Fruit fly (Drosophila melanogaster) whole organism, embryonic: ENCODE results near the gene DAAM.

ENCODE experiments used
- Ada2b ChIP-seq: fragments of 200-800 bp; sonication (Bioruptor generic); IDR thresholded peaks from 2 replicates; pipeline ENCODE4 v1.3.6; 2022; ENCODE audit warnings: missing biosample characterization, missing genetic modification characterization
- Atf3 ChIP-seq: fragments of 200-800 bp; sonication (Bioruptor generic); optimal IDR thresholded peaks from 3 replicates; lab custom pipeline; 2016; ENCODE audit warnings: missing biosample characterization, missing genetic modification characterization
- Atf6 ChIP-seq: fragments of 200-800 bp; sonication (Bioruptor generic); IDR thresholded peaks from 2 replicates; pipeline ENCODE4 v1.3.6; 2022; ENCODE audit warnings: missing biosample characterization, missing genetic modification characterization
- Blimp-1 ChIP-seq: fragments of 200-800 bp; sonication (Bioruptor generic); optimal IDR thresholded peaks from 3 replicates; lab custom pipeline; 2018; ENCODE audit warnings: missing biosample characterization, missing genetic modification characterization, mild to moderate bottlenecking, moderate library complexity, missing genetic modification reagents
- CG10543 ChIP-seq: fragments of 200-800 bp; sonication (Bioruptor generic); optimal IDR thresholded peaks from 3 replicates; lab custom pipeline; 2017; ENCODE audit warnings: missing biosample characterization, mild to moderate bottlenecking, missing genetic modification characterization, moderate library complexity
- CG11398 ChIP-seq: fragments of 200-800 bp; sonication (Bioruptor generic); optimal IDR thresholded peaks from 2 replicates; lab custom pipeline; 2016; ENCODE audit warnings: missing biosample characterization, missing genetic modification characterization
- CG12769 ChIP-seq: fragments of 200-800 bp; sonication (Bioruptor generic); optimal IDR thresholded peaks from 2 replicates; lab custom pipeline; 2019; ENCODE audit warnings: missing biosample characterization, mild to moderate bottlenecking, missing genetic modification characterization, moderate library complexity
- CG15011 ChIP-seq: fragments of 200-800 bp; sonication (Bioruptor generic); optimal IDR thresholded peaks from 3 replicates; lab custom pipeline; 2018; ENCODE audit warnings: missing biosample characterization, mild to moderate bottlenecking, missing genetic modification characterization
- CG15601 ChIP-seq: fragments of 200-800 bp; sonication (Bioruptor generic); optimal IDR thresholded peaks from 3 replicates; lab custom pipeline; 2019; ENCODE audit warnings: missing biosample characterization, mild to moderate bottlenecking, missing genetic modification characterization, moderate library complexity
- CG17385 ChIP-seq: fragments of 200-800 bp; sonication (Bioruptor generic); optimal IDR thresholded peaks from 3 replicates; lab custom pipeline; 2018; ENCODE audit warnings: missing biosample characterization, mild to moderate bottlenecking, missing genetic modification characterization
- CG1792 ChIP-seq: fragments of 200-800 bp; sonication (Bioruptor generic); optimal IDR thresholded peaks from 2 replicates; lab custom pipeline; 2016; ENCODE audit warnings: missing biosample characterization, missing genetic modification characterization
- CG2199 ChIP-seq: fragments of 200-800 bp; sonication (Bioruptor generic); IDR thresholded peaks from 3 replicates; pipeline ENCODE4 v1.3.6; 2022; ENCODE audit warnings: missing biosample characterization, missing genetic modification characterization
- CG2712 ChIP-seq: fragments of 200-800 bp; optimal IDR thresholded peaks from 3 replicates; lab custom pipeline; 2019; ENCODE audit warnings: missing biosample characterization, mild to moderate bottlenecking, missing genetic modification characterization, moderate library complexity
- CG31388 ChIP-seq: fragments of 200-800 bp; sonication (Bioruptor generic); optimal IDR thresholded peaks from 2 replicates; lab custom pipeline; 2016; ENCODE audit warnings: missing biosample characterization, missing genetic modification characterization
- CG4328 ChIP-seq: fragments of 200-800 bp; sonication (Bioruptor generic); optimal IDR thresholded peaks from 3 replicates; lab custom pipeline; 2017; ENCODE audit warnings: missing biosample characterization, missing genetic modification reagents, missing genetic modification characterization
- CG4424 ChIP-seq: fragments of 200-800 bp; sonication (Bioruptor generic); optimal IDR thresholded peaks from 3 replicates; lab custom pipeline; 2016; ENCODE audit warnings: missing biosample characterization, missing genetic modification characterization
- CG4820 ChIP-seq: fragments of 200-800 bp; sonication (Bioruptor generic); optimal IDR thresholded peaks from 3 replicates; lab custom pipeline; 2016; ENCODE audit warnings: missing biosample characterization, missing genetic modification characterization
- CG6254 ChIP-seq: fragments of 200-800 bp; sonication (Bioruptor generic); optimal IDR thresholded peaks from 3 replicates; lab custom pipeline; 2017; ENCODE audit warnings: mild to moderate bottlenecking, missing biosample characterization, missing genetic modification reagents, missing genetic modification characterization
- CG6272 ChIP-seq: fragments of 200-800 bp; sonication (Bioruptor generic); IDR thresholded peaks from 2 replicates; pipeline ENCODE4 v1.3.6; 2022; ENCODE audit warnings: missing biosample characterization, missing genetic modification characterization
- CG6791 ChIP-seq: fragments of 200-800 bp; sonication (Bioruptor generic); IDR thresholded peaks from 3 replicates; pipeline ENCODE4 v1.3.6; 2022; ENCODE audit warnings: missing biosample characterization, missing genetic modification characterization; ENCODE audit not compliant: partially characterized antibody
- CG8290 ChIP-seq, 3 experiments: fragments of 200-800 bp; sonication (Bioruptor generic); optimal IDR thresholded peaks; 2 replicates each; lab custom pipeline; 2016 to 2019; ENCODE audit warnings: missing biosample characterization in 3 of 3, missing genetic modification characterization in 3 of 3, mild to moderate bottlenecking in 2 of 3, moderate library complexity in 1 of 3
- CG8478 ChIP-seq: fragments of >200 bp; optimal IDR thresholded peaks from 2 replicates; lab custom pipeline; 2018
- CG8924 ChIP-seq: fragments of 200-800 bp; optimal IDR thresholded peaks from 3 replicates; lab custom pipeline; 2019; ENCODE audit warnings: missing biosample characterization, mild to moderate bottlenecking, missing genetic modification characterization, moderate library complexity
- Dip2 ChIP-seq: fragments of 200-800 bp; sonication (Bioruptor generic); IDR thresholded peaks from 2 replicates; pipeline ENCODE4 v1.3.6; 2022; ENCODE audit warnings: missing biosample characterization, missing genetic modification characterization
- Ets65A ChIP-seq: fragments of 200-800 bp; sonication (Bioruptor generic); peaks from one replicate; lab custom pipeline; 2016; ENCODE audit warnings: missing biosample characterization, missing genetic modification characterization
- HLH54F ChIP-seq: fragments of 200-800 bp; sonication (Bioruptor generic); optimal IDR thresholded peaks from 3 replicates; lab custom pipeline; 2016; ENCODE audit warnings: missing biosample characterization, missing genetic modification characterization
- Meics ChIP-seq: fragments of 200-800 bp; sonication (Bioruptor generic); optimal IDR thresholded peaks from 2 replicates; lab custom pipeline; 2017; ENCODE audit warnings: missing biosample characterization, mild to moderate bottlenecking, missing genetic modification characterization
- NFAT ChIP-seq: fragments of 200-800 bp; sonication (Bioruptor generic); IDR thresholded peaks from 2 replicates; pipeline ENCODE4 v1.3.6; 2022; ENCODE audit warnings: missing biosample characterization, missing genetic modification characterization
- Opbp ChIP-seq: fragments of 200-800 bp; sonication (Bioruptor generic); IDR thresholded peaks from 3 replicates; pipeline ENCODE4 v1.3.6; 2022; ENCODE audit warnings: missing biosample characterization, missing genetic modification characterization; ENCODE audit not compliant: partially characterized antibody
- Rx ChIP-seq: fragments of 200-800 bp; sonication (Bioruptor generic); IDR thresholded peaks from 2 replicates; pipeline ENCODE4 v1.3.6; 2022; ENCODE audit warnings: missing biosample characterization, missing genetic modification characterization
- Trl ChIP-seq, 3 experiments: fragments of >200 bp in 2 of 3; fragments of 200-800 bp in 1 of 3; sonication (Bioruptor generic) in 1 of 3; optimal IDR thresholded peaks; 2 replicates in 1 of 3; 3 replicates in 2 of 3; lab custom pipeline; 2016 to 2017; ENCODE audit warnings: missing biosample characterization in 1 of 3, missing genetic modification characterization in 1 of 3
- Vsx1 ChIP-seq: fragments of 200-800 bp; sonication (Bioruptor generic); optimal IDR thresholded peaks from 2 replicates; lab custom pipeline; 2017; ENCODE audit warnings: missing biosample characterization, mild to moderate bottlenecking, missing genetic modification characterization, missing genetic modification reagents
- bab2 ChIP-seq: fragments of 200-800 bp; sonication (Bioruptor generic); optimal IDR thresholded peaks from 2 replicates; lab custom pipeline; 2016; ENCODE audit warnings: missing biosample characterization, missing genetic modification characterization
- bigmax ChIP-seq: fragments of 200-800 bp; sonication (Bioruptor generic); optimal IDR thresholded peaks from 2 replicates; lab custom pipeline; 2018; ENCODE audit warnings: missing biosample characterization, mild to moderate bottlenecking, missing genetic modification characterization
- cas ChIP-seq: fragments of 200-800 bp; sonication (Bioruptor generic); IDR thresholded peaks from 2 replicates; pipeline ENCODE4 v1.3.6; 2022; ENCODE audit warnings: missing biosample characterization, missing genetic modification characterization
- dysf ChIP-seq: fragments of 200-800 bp; sonication (Bioruptor generic); IDR thresholded peaks from 3 replicates; pipeline ENCODE4 v1.3.6; 2022; ENCODE audit warnings: missing biosample characterization, missing genetic modification characterization
- eyg ChIP-seq: fragments of 200-800 bp; sonication (Bioruptor generic); optimal IDR thresholded peaks from 3 replicates; lab custom pipeline; 2016; ENCODE audit warnings: missing biosample characterization, missing genetic modification characterization
- gsb ChIP-seq: fragments of 200-800 bp; sonication (Bioruptor generic); IDR thresholded peaks from 2 replicates; pipeline ENCODE4 v1.3.6; 2022; ENCODE audit warnings: missing biosample characterization, missing genetic modification characterization
- insv ChIP-seq, 2 experiments: fragments of 200-800 bp; sonication (Bioruptor generic); optimal IDR thresholded peaks; 3 replicates each; lab custom pipeline; 2016 to 2018; ENCODE audit warnings: missing biosample characterization in 2 of 2, missing genetic modification characterization in 2 of 2
- knrl ChIP-seq: fragments of 200-800 bp; sonication (Bioruptor generic); IDR thresholded peaks from 3 replicates; pipeline ENCODE4 v1.3.6; 2022; ENCODE audit warnings: missing biosample characterization, missing genetic modification characterization; ENCODE audit not compliant: partially characterized antibody
- lola ChIP-seq, 3 experiments: fragments of >200 bp in 2 of 3; fragments of 200-800 bp in 1 of 3; sonication (Bioruptor generic) in 1 of 3; optimal IDR thresholded peaks; 2 replicates each; lab custom pipeline; 2017 to 2019; ENCODE audit warnings: missing biosample characterization in 3 of 3, missing genetic modification characterization in 3 of 3, mild to moderate bottlenecking in 1 of 3, moderate library complexity in 1 of 3
- pan ChIP-seq, 4 experiments: fragments of >200 bp in 3 of 4; fragments of 200-800 bp in 1 of 4; sonication (Bioruptor generic) in 1 of 4; optimal IDR thresholded peaks in 3 of 4; IDR thresholded peaks in 1 of 4; 2 replicates each; pipeline versions ENCODE4 v1.3.6 to Lab custom; 2017 to 2022; ENCODE audit warnings: missing biosample characterization in 2 of 4, missing genetic modification characterization in 2 of 4, mixed read lengths in 1 of 4
- psq ChIP-seq: fragments of 200-800 bp; sonication (Bioruptor generic); optimal IDR thresholded peaks from 2 replicates; lab custom pipeline; 2017; ENCODE audit warnings: missing biosample characterization, missing genetic modification characterization
- repo ChIP-seq: fragments of 200-800 bp; sonication (Bioruptor generic); optimal IDR thresholded peaks from 2 replicates; lab custom pipeline; 2016; ENCODE audit warnings: missing biosample characterization, missing genetic modification characterization
- row ChIP-seq: fragments of 200-800 bp; sonication (Bioruptor generic); IDR thresholded peaks from 3 replicates; pipeline ENCODE4 v1.3.6; 2022; ENCODE audit warnings: missing biosample characterization, missing genetic modification characterization
- salm ChIP-seq: fragments of 200-800 bp; sonication (Bioruptor generic); optimal IDR thresholded peaks from 2 replicates; lab custom pipeline; 2018; ENCODE audit warnings: missing biosample characterization, mild to moderate bottlenecking, missing genetic modification characterization
- tll ChIP-seq, 2 experiments: fragments of 200-800 bp in 1 of 2; fragments of >200 bp in 1 of 2; sonication (Bioruptor generic) in 1 of 2; optimal IDR thresholded peaks; 2 replicates each; lab custom pipeline; 2017 to 2019; ENCODE audit warnings: missing biosample characterization in 2 of 2, missing genetic modification characterization in 2 of 2, mild to moderate bottlenecking in 1 of 2, moderate library complexity in 1 of 2
- vnd ChIP-seq: fragments of 200-800 bp; sonication (Bioruptor generic); IDR thresholded peaks from 3 replicates; pipeline ENCODE4 v1.3.6; 2022; ENCODE audit warnings: missing biosample characterization, missing genetic modification characterization; ENCODE audit not compliant: partially characterized antibody
- wek ChIP-seq: fragments of 200-800 bp; sonication (Bioruptor generic); optimal IDR thresholded peaks from 3 replicates; lab custom pipeline; 2018; ENCODE audit warnings: missing biosample characterization, mild to moderate bottlenecking, missing genetic modification characterization, moderate library complexity
- z ChIP-seq: fragments of 200-800 bp; sonication (Bioruptor generic); IDR thresholded peaks from 3 replicates; pipeline ENCODE4 v1.3.6; 2022; ENCODE audit warnings: missing biosample characterization, missing genetic modification characterization

Gene DAAM

DNA sequence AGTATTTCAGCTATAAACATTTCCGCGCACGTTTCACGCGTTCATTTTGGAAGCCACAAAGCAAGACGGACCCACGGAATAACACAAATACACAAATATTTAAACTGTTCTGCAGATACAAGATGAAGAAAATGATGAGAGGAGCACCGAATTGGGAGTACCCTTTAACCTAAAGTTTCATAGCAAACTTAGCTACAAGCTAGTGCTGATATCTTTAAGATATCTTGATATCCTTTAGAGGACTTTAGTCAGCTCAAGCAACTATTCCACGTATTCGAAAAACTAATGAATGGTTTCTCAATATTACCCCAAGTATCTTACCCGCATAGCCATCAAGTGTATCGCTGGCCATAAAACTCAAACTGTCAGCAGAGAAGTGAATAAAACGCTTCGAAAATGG, 66.0 kb downstream of the DAAM start (continued):
- TF ChIP-seq Blimp-1 (GFP tag; lab: Kevin White, UChicago): peak; percentile 3
- no peak for TF ChIP-seq CG4820 (GFP tag; lab: Kevin White, UChicago)
- TF ChIP-seq Atf6: no peak
- TF ChIP-seq CG6272 (GFP tag; lab: Robert Waterston, UW): no peak
- TF ChIP-seq CG15601 (tag; lab: Kevin White, UChicago): no peak
- no peak for TF ChIP-seq insv (GFP tag; optimal IDR thresholded peaks at IDR 0.05; lab: Kevin White, UChicago)
- no peak for TF ChIP-seq Ada2b (GFP tag; lab: Robert Waterston, UW)
- TF ChIP-seq knrl (GFP tag; lab: Robert Waterston, UW): no peak
- TF ChIP-seq CG8924 (tag; lab: Kevin White, UChicago): peak; percentile 2
- peak; percentile 47; the same call in 2 of the 3 replicates for TF ChIP-seq row
- TF ChIP-seq Trl (optimal IDR thresholded peaks at IDR 0.05; lab: Kevin White, UChicago): no peak
- TF ChIP-seq Trl (GFP tag; optimal IDR thresholded peaks at IDR 0.05; lab: Kevin White, UChicago): no peak
- TF ChIP-seq z (GFP tag; lab: Robert Waterston, UW): no peak
- no peak for TF ChIP-seq psq (GFP tag; lab: Kevin White, UChicago)
- TF ChIP-seq NFAT (GFP tag; lab: Robert Waterston, UW): no peak
- 0 out of 3 replicates have a peak, but pooled peaks have one; percentile 15 for TF ChIP-seq dysf
- peak; percentile 7 for TF ChIP-seq Meics (GFP tag; lab: Kevin White, UChicago)
- TF ChIP-seq CG11398: no peak
- TF ChIP-seq CG17385 (GFP tag; lab: Kevin White, UChicago): no peak
- TF ChIP-seq salm: no peak
- no peak for TF ChIP-seq CG1792 (GFP tag; lab: Kevin White, UChicago)
- no peak for TF ChIP-seq CG6791
- TF ChIP-seq CG12769 (tag; lab: Kevin White, UChicago): peak; percentile 2
- TF ChIP-seq tll (GFP tag; optimal IDR thresholded peaks at IDR 0.05; lab: Kevin White, UChicago): no peak
- no peak for TF ChIP-seq CG4424
- no peak for TF ChIP-seq CG10543 (GFP tag; lab: Kevin White, UChicago)
- TF ChIP-seq vnd: no peak
- no peak for TF ChIP-seq CG2712
- no peak for TF ChIP-seq wek (GFP tag; lab: Kevin White, UChicago)
- no peak for TF ChIP-seq gsb (GFP tag; lab: Robert Waterston, UW)
- no peak for TF ChIP-seq Dip2 (GFP tag; lab: Robert Waterston, UW)
- TF ChIP-seq HLH54F (GFP tag; lab: Kevin White, UChicago): no peak
- no peak for TF ChIP-seq bab2 (GFP tag; lab: Kevin White, UChicago)
- no peak for TF ChIP-seq CG8478 (lab: Kevin White, UChicago)
- no peak for TF ChIP-seq Rx (GFP tag; lab: Robert Waterston, UW)
- peak; percentile 79 for TF ChIP-seq Ets65A (GFP tag; lab: Kevin White, UChicago)
- TF ChIP-seq Atf3: no peak
- TF ChIP-seq CG4328 (GFP tag; lab: Kevin White, UChicago): no peak
- no peak for TF ChIP-seq CG2199
- TF ChIP-seq cas (GFP tag; lab: Robert Waterston, UW): no peak
- no peak for TF ChIP-seq CG31388 (GFP tag; lab: Kevin White, UChicago)
- TF ChIP-seq bigmax (GFP tag; lab: Kevin White, UChicago): no peak
- TF ChIP-seq Opbp (GFP tag; lab: Robert Waterston, UW): no peak
- no peak for TF ChIP-seq eyg (GFP tag; lab: Kevin White, UChicago)
- no peak for TF ChIP-seq CG6254 (GFP tag; lab: Kevin White, UChicago)
- TF ChIP-seq repo (GFP tag; lab: Kevin White, UChicago): no peak
- no peak for TF ChIP-seq pan (optimal IDR thresholded peaks at IDR 0.05; lab: Kevin White, UChicago)
- TF ChIP-seq pan (GFP tag; optimal IDR thresholded peaks at IDR 0.05 in 1 of 2, IDR thresholded peaks at IDR 0.05 in 1 of 2): no peak
- no peak for TF ChIP-seq CG8290 (GFP tag; optimal IDR thresholded peaks at IDR 0.05; lab: Kevin White, UChicago)
- TF ChIP-seq CG8290 (tag; optimal IDR thresholded peaks at IDR 0.05; lab: Kevin White, UChicago): peak in 1 of 2 experiments; percentile 12
- no peak for TF ChIP-seq lola (GFP tag; optimal IDR thresholded peaks at IDR 0.05; lab: Kevin White, UChicago)
- TF ChIP-seq Vsx1 (GFP tag; lab: Kevin White, UChicago): no peak
- TF ChIP-seq CG15011 (GFP tag; lab: Kevin White, UChicago): no peak
